Fruit fly (Drosophila melanogaster) whole organism, wandering third instar larva: Measurements from ENCODE around the gene dlg1.

Experiments used
- Abd-B ChIP-seq: fragments of >200 bp; optimal IDR thresholded peaks from 2 replicates; lab custom pipeline; 2017; ENCODE audit warnings: missing biosample characterization, missing genetic modification characterization
- CG32264 ChIP-seq: fragments of 200-800 bp; sonication (Bioruptor generic); optimal IDR thresholded peaks from 2 replicates; lab custom pipeline; 2016; ENCODE audit warnings: missing biosample characterization, missing genetic modification characterization
- CG9705 ChIP-seq: fragments of 200-800 bp; sonication (Bioruptor generic); optimal IDR thresholded peaks from 2 replicates; lab custom pipeline; 2018; ENCODE audit warnings: missing biosample characterization, mild to moderate bottlenecking, missing genetic modification characterization
- CrebA ChIP-seq: fragments of 200-800 bp; sonication (Bioruptor generic); optimal IDR thresholded peaks from 2 replicates; lab custom pipeline; 2016; ENCODE audit warnings: missing biosample characterization, mild to moderate bottlenecking, missing genetic modification characterization, borderline replicate concordance
- Dfd ChIP-seq: fragments of >200 bp; optimal IDR thresholded peaks from 2 replicates; lab custom pipeline; 2017; ENCODE audit warnings: missing biosample characterization, missing genetic modification characterization
- Dif ChIP-seq: fragments of 200-275, 200-300 bp; sonication (Bioruptor generic); optimal IDR thresholded peaks from 2 replicates; lab custom pipeline; 2018; ENCODE audit warnings: missing biosample characterization, missing genetic modification characterization; ENCODE audit not compliant: partially characterized antibody
- GATAd ChIP-seq: sonication (Bioruptor generic); optimal IDR thresholded peaks from 2 replicates; lab custom pipeline; 2016; ENCODE audit warnings: missing biosample characterization, missing genetic modification characterization
- HLH106 ChIP-seq: fragments of 200-800 bp; optimal IDR thresholded peaks from 3 replicates; lab custom pipeline; 2019; ENCODE audit warnings: missing biosample characterization, mild to moderate bottlenecking, missing genetic modification characterization, moderate library complexity
- Hnf4 ChIP-seq: fragments of 200-800 bp; sonication (Bioruptor generic); optimal IDR thresholded peaks from 2 replicates; lab custom pipeline; 2016; ENCODE audit warnings: missing biosample characterization, mild to moderate bottlenecking, missing genetic modification characterization
- Hr78 ChIP-seq: fragments of >200 bp; optimal IDR thresholded peaks from 2 replicates; lab custom pipeline; 2017; ENCODE audit warnings: missing biosample characterization, missing genetic modification characterization
- Hr83 ChIP-seq: fragments of 200-300 bp; sonication (Bioruptor generic); optimal IDR thresholded peaks from 2 replicates; lab custom pipeline; 2016; ENCODE audit warnings: missing biosample characterization, mild to moderate bottlenecking, missing genetic modification characterization, moderate library complexity; ENCODE audit not compliant: poor library complexity, severe bottlenecking
- Jra ChIP-seq: sonication (Bioruptor generic); optimal IDR thresholded peaks from 2 replicates; lab custom pipeline; 2016; ENCODE audit warnings: missing biosample characterization, missing genetic modification characterization
- Mio ChIP-seq: sonication (Bioruptor generic); optimal IDR thresholded peaks from 2 replicates; lab custom pipeline; 2016; ENCODE audit warnings: missing biosample characterization, missing genetic modification characterization
- Myc ChIP-seq: fragments of >200 bp; optimal IDR thresholded peaks from 2 replicates; lab custom pipeline; 2017
- N ChIP-seq: fragments of >200 bp; optimal IDR thresholded peaks from 2 replicates; lab custom pipeline; 2018; ENCODE audit warnings: missing biosample characterization, missing external identifiers, missing genetic modification characterization
- OdsH ChIP-seq: fragments of 200-800 bp; sonication (Bioruptor generic); optimal IDR thresholded peaks from 2 replicates; lab custom pipeline; 2016; ENCODE audit warnings: missing biosample characterization, mild to moderate bottlenecking, missing genetic modification characterization
- Rel ChIP-seq, 2 experiments: fragments of 200-800 bp; sonication (Bioruptor generic) in 1 of 2; optimal IDR thresholded peaks; 2 replicates in 1 of 2; 3 replicates in 1 of 2; lab custom pipeline; 2016 to 2019; ENCODE audit warnings: mild to moderate bottlenecking in 2 of 2, missing biosample characterization in 2 of 2, missing genetic modification characterization in 2 of 2, moderate library complexity in 1 of 2
- Sp1 ChIP-seq: fragments of 200-800 bp; sonication (Bioruptor generic); optimal IDR thresholded peaks from 3 replicates; lab custom pipeline; 2019; ENCODE audit warnings: missing biosample characterization, mild to moderate bottlenecking, missing genetic modification characterization, moderate library complexity
- Vsx2 ChIP-seq: fragments of 200-300, 225-300 bp; sonication (Bioruptor generic); optimal IDR thresholded peaks from 2 replicates; lab custom pipeline; 2018; ENCODE audit warnings: missing biosample characterization, missing genetic modification characterization; ENCODE audit not compliant: partially characterized antibody
- br ChIP-seq: fragments of 200-800 bp; sonication (Bioruptor generic); optimal IDR thresholded peaks from 2 replicates; lab custom pipeline; 2016; ENCODE audit warnings: missing biosample characterization, missing genetic modification characterization
- brk ChIP-seq: fragments of 200-800 bp; sonication (Bioruptor generic); optimal IDR thresholded peaks from 2 replicates; lab custom pipeline; 2016; ENCODE audit warnings: missing biosample characterization, mild to moderate bottlenecking, missing genetic modification characterization
- dl ChIP-seq, 2 experiments: fragments of 175-275, 200-275 bp in 1 of 2; fragments of 200-275 bp in 1 of 2; sonication (Bioruptor generic); optimal IDR thresholded peaks; lab custom pipeline; 2018; ENCODE audit warnings: mild to moderate bottlenecking in 2 of 2, missing biosample characterization in 2 of 2, missing genetic modification characterization in 2 of 2, moderate library complexity in 2 of 2; ENCODE audit not compliant: partially characterized antibody in 2 of 2, insufficient read depth in 1 of 2
- dmrt93B ChIP-seq: fragments of 200-800 bp; sonication (Bioruptor generic); optimal IDR thresholded peaks from 2 replicates; lab custom pipeline; 2018; ENCODE audit warnings: missing biosample characterization, mild to moderate bottlenecking, missing genetic modification characterization
- dsf ChIP-seq: sonication (Bioruptor generic); optimal IDR thresholded peaks from 2 replicates; lab custom pipeline; 2016; ENCODE audit warnings: missing biosample characterization, missing genetic modification characterization, borderline replicate concordance
- ey ChIP-seq: fragments of 200-800 bp; sonication (Bioruptor generic); optimal IDR thresholded peaks from 2 replicates; lab custom pipeline; 2016; ENCODE audit warnings: missing biosample characterization, missing genetic modification characterization
- foxo ChIP-seq, 2 experiments: fragments of 200-800 bp; sonication (Bioruptor generic); optimal IDR thresholded peaks; 2 replicates in 1 of 2; 3 replicates in 1 of 2; lab custom pipeline; 2016 to 2017; ENCODE audit warnings: missing biosample characterization in 2 of 2, missing genetic modification characterization in 2 of 2
- fru ChIP-seq: fragments of 200-800 bp; sonication (Bioruptor generic); optimal IDR thresholded peaks from 3 replicates; lab custom pipeline; 2016; ENCODE audit warnings: missing biosample characterization, mild to moderate bottlenecking, missing genetic modification characterization
- h ChIP-seq: fragments of 200-800 bp; sonication (Bioruptor generic); optimal IDR thresholded peaks from 3 replicates; lab custom pipeline; 2016; ENCODE audit warnings: missing biosample characterization, mild to moderate bottlenecking, missing genetic modification characterization
- jim ChIP-seq: fragments of 175-275, 200-325 bp; sonication (Bioruptor generic); optimal IDR thresholded peaks from 2 replicates; lab custom pipeline; 2016; ENCODE audit warnings: missing biosample characterization, mild to moderate bottlenecking, missing genetic modification characterization
- lola ChIP-seq: fragments of >200 bp; optimal IDR thresholded peaks from 2 replicates; lab custom pipeline; 2017; ENCODE audit warnings: missing biosample characterization, missing genetic modification characterization
- pan ChIP-seq: fragments of >200 bp; optimal IDR thresholded peaks from 2 replicates; lab custom pipeline; 2017
- psq ChIP-seq: fragments of 200-800 bp; sonication (Bioruptor generic); optimal IDR thresholded peaks from 3 replicates; lab custom pipeline; 2017; ENCODE audit warnings: missing biosample characterization, mild to moderate bottlenecking, missing genetic modification characterization, moderate library complexity
- rgr ChIP-seq: fragments of 200-800 bp; sonication (Bioruptor generic); optimal IDR thresholded peaks from 3 replicates; lab custom pipeline; 2016; ENCODE audit warnings: missing biosample characterization, mild to moderate bottlenecking, missing genetic modification characterization
- sage ChIP-seq: fragments of 200-800 bp; sonication (Bioruptor generic); optimal IDR thresholded peaks from 2 replicates; lab custom pipeline; 2016; ENCODE audit warnings: missing biosample characterization, mild to moderate bottlenecking, missing genetic modification characterization
- sv ChIP-seq: fragments of 200-800 bp; sonication (Bioruptor generic); optimal IDR thresholded peaks from 3 replicates; lab custom pipeline; 2016; ENCODE audit warnings: missing biosample characterization, missing genetic modification characterization
- tai ChIP-seq: sonication (Bioruptor generic); optimal IDR thresholded peaks from 2 replicates; lab custom pipeline; 2016; ENCODE audit warnings: missing biosample characterization, missing genetic modification characterization
- usp ChIP-seq: fragments of >200 bp; optimal IDR thresholded peaks from 2 replicates; lab custom pipeline; 2017; ENCODE audit warnings: missing biosample characterization, missing genetic modification characterization
- woc ChIP-seq: sonication (Bioruptor generic); optimal IDR thresholded peaks from 2 replicates; lab custom pipeline; 2016; ENCODE audit warnings: missing biosample characterization, mild to moderate bottlenecking, missing genetic modification characterization

The dlg1 gene

dm6 chrX:11439270-11439669 is 69.8 kb downstream of the dlg1 start:
- TF ChIP-seq psq (GFP tag; lab: Kevin White, UChicago) (peak; percentile 16), OdsH (no peak)

dm6 chrX:11440944-11441343 is 71.5 kb downstream of the dlg1 start:
- TF ChIP-seq fru (GFP tag; lab: Kevin White, UChicago) (peak; percentile 37), Dif (GFP tag; lab: Kevin White, UChicago) (no peak), tai (GFP tag; lab: Kevin White, UChicago) (no peak), Jra (GFP tag; lab: Kevin White, UChicago) (no peak), woc (GFP tag; lab: Kevin White, UChicago) (no peak), Vsx2 (GFP tag; lab: Kevin White, UChicago) (no peak), Hr78 (GFP tag; lab: Kevin White, UChicago) (no peak), GATAd (no peak), CG9705 (no peak), CG32264 (GFP tag; lab: Kevin White, UChicago) (no peak), pan (lab: Kevin White, UChicago) (no peak), Hnf4 (GFP tag; lab: Kevin White, UChicago) (no peak), CrebA (GFP tag; lab: Kevin White, UChicago) (no peak), Mio (GFP tag; lab: Kevin White, UChicago) (no peak), dsf (GFP tag; lab: Kevin White, UChicago) (no peak), foxo (GFP tag; optimal IDR thresholded peaks at IDR 0.05; lab: Kevin White, UChicago) (peak in 1 of 2 experiments; percentile 41), br (GFP tag; lab: Kevin White, UChicago) (no peak), sage (GFP tag; lab: Kevin White, UChicago) (no peak), brk (no peak), Abd-B (GFP tag; lab: Kevin White, UChicago) (no peak), jim (GFP tag; lab: Kevin White, UChicago) (no peak), Myc (lab: Kevin White, UChicago) (no peak), Dfd (GFP tag; lab: Kevin White, UChicago) (no peak), dmrt93B (GFP tag; lab: Kevin White, UChicago) (no peak), OdsH (peak; percentile 37), ey (no peak), Sp1 (GFP tag; lab: Kevin White, UChicago) (peak; percentile 17), Rel (GFP tag; optimal IDR thresholded peaks at IDR 0.05; lab: Kevin White, UChicago) (no peak), Rel (tag; optimal IDR thresholded peaks at IDR 0.05; lab: Kevin White, UChicago) (no peak), dl (GFP tag; optimal IDR thresholded peaks at IDR 0.05; lab: Kevin White, UChicago; ENCODE audit: insufficient read depth in 1 of 2, partially characterized antibody in 2 of 2) (no peak), rgr (GFP tag; lab: Kevin White, UChicago) (no peak), HLH106 (tag; lab: Kevin White, UChicago) (peak; percentile 33), Hr83 (no peak), h (no peak), usp (GFP tag; lab: Kevin White, UChicago) (no peak), psq (GFP tag; lab: Kevin White, UChicago) (peak; percentile 24)

dm6 chrX:11441829-11442634 is 72.6 kb downstream of the dlg1 start, which contains the start of gene Sk1:
Gene Sk1, plus strand, starts transcription at chrX:11442539.
- TF ChIP-seq tai (GFP tag; lab: Kevin White, UChicago), result peak; percentile 40
- TF ChIP-seq fru (GFP tag; lab: Kevin White, UChicago), result peak; percentile 61
- TF ChIP-seq Myc (lab: Kevin White, UChicago), result no peak
- TF ChIP-seq Mio (GFP tag; lab: Kevin White, UChicago), result no peak
- TF ChIP-seq foxo (GFP tag; optimal IDR thresholded peaks at IDR 0.05; lab: Kevin White, UChicago), result peak in 1 of 2 experiments; percentile 50
- no peak for TF ChIP-seq Hr83
- peak; percentile 51 for TF ChIP-seq Hnf4 (GFP tag; lab: Kevin White, UChicago)
- peak; percentile 21 for TF ChIP-seq Jra (GFP tag; lab: Kevin White, UChicago)
- no peak for TF ChIP-seq Dif (GFP tag; lab: Kevin White, UChicago)
- TF ChIP-seq lola (GFP tag; lab: Kevin White, UChicago), result no peak
- no peak for TF ChIP-seq N
- no peak for TF ChIP-seq GATAd
- TF ChIP-seq woc (GFP tag; lab: Kevin White, UChicago), result peak; percentile 24
- no peak for TF ChIP-seq usp (GFP tag; lab: Kevin White, UChicago)
- TF ChIP-seq dl (GFP tag; optimal IDR thresholded peaks at IDR 0.05; lab: Kevin White, UChicago; ENCODE audit: insufficient read depth in 1 of 2, partially characterized antibody in 2 of 2), result no peak
- peak; percentile 67 for TF ChIP-seq h
- no peak for TF ChIP-seq Hr78 (GFP tag; lab: Kevin White, UChicago)
- peak; percentile 40 for TF ChIP-seq rgr (GFP tag; lab: Kevin White, UChicago)
- peak; percentile 39 for TF ChIP-seq OdsH
- no peak for TF ChIP-seq Dfd (GFP tag; lab: Kevin White, UChicago)
- TF ChIP-seq dsf (GFP tag; lab: Kevin White, UChicago), result no peak
- no peak for TF ChIP-seq psq (GFP tag; lab: Kevin White, UChicago)
- no peak for TF ChIP-seq sage (GFP tag; lab: Kevin White, UChicago)
- no peak for TF ChIP-seq Abd-B (GFP tag; lab: Kevin White, UChicago)
- TF ChIP-seq dmrt93B (GFP tag; lab: Kevin White, UChicago), result no peak
- no peak for TF ChIP-seq sv
- peak; percentile 46 for TF ChIP-seq br (GFP tag; lab: Kevin White, UChicago)
- TF ChIP-seq HLH106 (tag; lab: Kevin White, UChicago), result no peak
- no peak for TF ChIP-seq jim (GFP tag; lab: Kevin White, UChicago)
- peak; percentile 6 for TF ChIP-seq Sp1 (GFP tag; lab: Kevin White, UChicago)
- TF ChIP-seq pan (lab: Kevin White, UChicago), result no peak
- TF ChIP-seq CG9705, result no peak
- no peak for TF ChIP-seq Rel (GFP tag; optimal IDR thresholded peaks at IDR 0.05; lab: Kevin White, UChicago)
- TF ChIP-seq Rel (tag; optimal IDR thresholded peaks at IDR 0.05; lab: Kevin White, UChicago), result no peak
- no peak for TF ChIP-seq brk
- TF ChIP-seq ey, result peak; percentile 16
- TF ChIP-seq CrebA (GFP tag; lab: Kevin White, UChicago), result no peak
